Worm (Caenorhabditis elegans): ENCODE data around the gene cky-1.

The cky-1 gene

DNA sequence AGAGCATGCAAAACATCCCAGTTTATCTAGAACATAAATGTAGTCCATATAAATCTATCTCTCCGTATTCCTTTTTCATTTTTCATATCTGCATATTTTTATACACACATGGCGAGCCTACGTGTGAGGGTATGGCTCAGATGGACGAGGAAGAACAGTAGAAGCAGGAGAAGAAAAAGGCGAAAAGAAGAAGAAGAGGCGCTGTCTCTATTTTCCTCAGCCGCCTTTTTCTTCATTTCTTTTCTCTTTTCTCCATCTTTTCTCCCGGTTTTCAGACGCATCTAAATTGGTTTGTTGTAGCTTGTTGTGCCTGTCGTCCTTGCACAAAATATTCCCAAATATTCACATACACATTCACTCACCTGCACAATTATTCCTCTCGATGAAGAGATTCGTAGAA, 40.5 kb upstream of the cky-1 start, which contains the start of gene K10C8.4 (continued):
- TF ChIP-seq dox-1 (GFP tag; IDR thresholded peaks at IDR 0.05) (no peak), unc-62 (GFP tag; optimal IDR thresholded peaks at IDR 0.05) (no peak), sea-2 (GFP tag; IDR thresholded peaks at IDR 0.05) (no peak), lin-40 (tag; optimal IDR thresholded peaks at IDR 0.05) (no peak), let-607 (tag; optimal IDR thresholded peaks at IDR 0.05) (no peak)

DNA sequence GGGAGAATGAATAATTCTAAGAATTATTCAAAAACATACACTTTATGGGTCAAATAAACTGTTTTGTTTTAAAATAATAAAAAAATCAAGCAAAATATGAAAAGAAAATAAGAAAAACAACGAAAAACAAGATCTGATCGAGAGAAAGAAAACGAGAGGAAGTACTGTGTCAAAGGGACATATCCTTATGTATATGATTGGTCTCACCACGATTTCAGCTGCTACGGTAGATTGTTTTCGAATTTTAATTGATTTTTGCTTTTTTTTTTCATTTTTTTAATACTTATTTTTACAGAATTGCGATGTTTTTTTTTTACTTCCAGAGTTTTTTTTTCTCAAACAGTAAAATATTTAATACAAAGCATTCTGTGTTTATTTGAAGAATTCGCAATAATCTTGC, 39.7 kb upstream of the cky-1 start:
- no peak for TF ChIP-seq ceh-58 (GFP tag; IDR thresholded peaks at IDR 0.05)
- peak; percentile 93 for TF ChIP-seq lsl-1 (GFP tag; optimal IDR thresholded peaks at IDR 0.05)
- peak; percentile 63 for TF ChIP-seq madf-8 (GFP tag; conservative IDR thresholded peaks at IDR 0.05)
- TF ChIP-seq ceh-91 (GFP tag; IDR thresholded peaks at IDR 0.05) = peak; percentile 35; the same call in 1 of the 2 replicates
- TF ChIP-seq ceh-79 (tag; optimal IDR thresholded peaks at IDR 0.05) = no peak
- TF ChIP-seq snpc-3.4 (tag; optimal IDR thresholded peaks at IDR 0.05) = peak; percentile 0
- TF ChIP-seq xnd-1 (tag; optimal IDR thresholded peaks at IDR 0.05) = peak; percentile 75
- TF ChIP-seq madf-3 (GFP tag; IDR thresholded peaks at IDR 0.05) = no peak
- TF ChIP-seq D2030.7 (GFP tag; IDR thresholded peaks at IDR 0.05) = peak; percentile 70
- peak; percentile 91 for TF ChIP-seq F33H1.4 (GFP tag; IDR thresholded peaks at IDR 0.05)
- peak; percentile 18 for TF ChIP-seq snpc-1.3 (tag; optimal IDR thresholded peaks at IDR 0.05; ENCODE audit: insufficient read depth)
- peak; percentile 87 for TF ChIP-seq madf-6 (GFP tag; IDR thresholded peaks at IDR 0.05)
- TF ChIP-seq dox-1 (GFP tag; IDR thresholded peaks at IDR 0.05) = peak; percentile 40; the same call in 1 of the 2 replicates

DNA sequence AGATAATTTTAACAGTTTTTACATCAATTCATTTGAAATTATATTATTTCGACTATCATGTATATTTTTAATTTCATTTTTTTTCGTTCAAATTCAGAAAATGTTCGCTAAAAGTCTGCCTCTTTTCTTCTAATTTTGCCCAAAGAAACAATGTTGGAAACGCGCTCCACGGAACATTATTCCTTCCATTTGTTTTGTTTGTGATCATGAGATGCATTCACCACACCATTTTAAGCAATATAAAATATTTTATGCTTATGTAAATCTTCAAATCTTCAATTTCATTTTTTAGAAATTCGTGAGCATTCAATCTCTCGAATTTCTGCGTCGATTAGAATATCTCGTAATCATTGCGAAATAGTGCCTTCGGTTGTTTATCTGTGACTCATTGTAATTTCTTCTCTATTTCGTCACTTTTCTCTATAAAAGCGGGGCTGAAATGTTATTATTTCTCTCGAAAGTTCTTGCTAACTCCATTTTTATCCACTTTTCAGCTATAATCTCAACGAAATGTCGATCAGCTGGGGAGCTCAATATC, 39.1 kb upstream of the cky-1 start, which contains the start of gene istr-1:
Gene istr-1, plus strand, starts transcription at position 495 of the 538 bp plus-strand sequence.
- no peak for TF ChIP-seq hsf-1 (GFP tag; IDR thresholded peaks at IDR 0.05)
- TF ChIP-seq madf-8 (GFP tag; conservative IDR thresholded peaks at IDR 0.05) = no peak
- TF ChIP-seq F33H1.4 (GFP tag; IDR thresholded peaks at IDR 0.05) = no peak
- TF ChIP-seq attf-5 (GFP tag; optimal IDR thresholded peaks at IDR 0.05) = peak; percentile 44
- no peak for TF ChIP-seq mel-28 (tag; optimal IDR thresholded peaks at IDR 0.05; ENCODE audit: borderline replicate concordance)
- TF ChIP-seq dpl-1 (GFP tag; optimal IDR thresholded peaks at IDR 0.05) = no peak
- TF ChIP-seq hmg-20 (GFP tag; IDR thresholded peaks at IDR 0.05) = no peak
- TF ChIP-seq ceh-91 (GFP tag; IDR thresholded peaks at IDR 0.05) = no peak
- no peak for TF ChIP-seq snpc-1.3 (tag; optimal IDR thresholded peaks at IDR 0.05; ENCODE audit: insufficient read depth)
- no peak for TF ChIP-seq madf-6 (GFP tag; IDR thresholded peaks at IDR 0.05)
- TF ChIP-seq ama-1 (optimal IDR thresholded peaks at IDR 0.05) = no peak
- no peak for TF ChIP-seq ama-1 (GFP tag; optimal IDR thresholded peaks at IDR 0.05)
- TF ChIP-seq mcd-1 (GFP tag; IDR thresholded peaks at IDR 0.05) = 0 out of 2 replicates have a peak, but pooled peaks have one; percentile 29
- no peak for TF ChIP-seq ets-4 (GFP tag; optimal IDR thresholded peaks at IDR 0.05)
- no peak for TF ChIP-seq akir-1 (GFP tag; optimal IDR thresholded peaks at IDR 0.05)
- no peak for TF ChIP-seq unc-62 (GFP tag; optimal IDR thresholded peaks at IDR 0.05)
- peak; percentile 92 for TF ChIP-seq cebp-1 (GFP tag; IDR thresholded peaks at IDR 0.05)
- TF ChIP-seq cebp-1 (tag; optimal IDR thresholded peaks at IDR 0.05) = peak; percentile 98
- TF ChIP-seq B0261.1 (tag; optimal IDR thresholded peaks at IDR 0.05) = no peak
- no peak for TF ChIP-seq nfyb-1 (GFP tag; IDR thresholded peaks at IDR 0.05)
- no peak for TF ChIP-seq die-1 (tag; optimal IDR thresholded peaks at IDR 0.05)
- no peak for TF ChIP-seq dox-1 (GFP tag; IDR thresholded peaks at IDR 0.05)
- TF ChIP-seq rcor-1 (GFP tag; IDR thresholded peaks at IDR 0.05) = no peak
- TF ChIP-seq tbx-9 (tag; optimal IDR thresholded peaks at IDR 0.05; ENCODE audit: borderline replicate concordance) = no peak
- no peak for TF ChIP-seq let-526 (GFP tag; IDR thresholded peaks at IDR 0.05)
- TF ChIP-seq F23B12.7 (tag; optimal IDR thresholded peaks at IDR 0.05; ENCODE audit: insufficient read depth) = no peak
- TF ChIP-seq B0019.2 (GFP tag; conservative IDR thresholded peaks at IDR 0.05) = no peak
- no peak for TF ChIP-seq Y67H2A.10 (GFP tag; conservative IDR thresholded peaks at IDR 0.05)
- TF ChIP-seq hrde-1 (tag; optimal IDR thresholded peaks at IDR 0.05; ENCODE audit: borderline replicate concordance) = no peak
- no peak for TF ChIP-seq him-1 (tag; optimal IDR thresholded peaks at IDR 0.05)
- TF ChIP-seq sptf-2 (GFP tag; optimal IDR thresholded peaks at IDR 0.05) = no peak
- no peak for TF ChIP-seq K12H6.12 (tag; optimal IDR thresholded peaks at IDR 0.05)
- TF ChIP-seq tlf-1 (GFP tag; optimal IDR thresholded peaks at IDR 0.05) = no peak
- TF ChIP-seq nhr-80 (tag; optimal IDR thresholded peaks at IDR 0.05) = peak; percentile 23

Data from whole organism, young adult.